Worm (Caenorhabditis elegans): ENCODE results near the gene C55C3.7.
A peak's percentile ranks its signal among the peaks of the same experiment; 100 is the strongest.

DNA sequence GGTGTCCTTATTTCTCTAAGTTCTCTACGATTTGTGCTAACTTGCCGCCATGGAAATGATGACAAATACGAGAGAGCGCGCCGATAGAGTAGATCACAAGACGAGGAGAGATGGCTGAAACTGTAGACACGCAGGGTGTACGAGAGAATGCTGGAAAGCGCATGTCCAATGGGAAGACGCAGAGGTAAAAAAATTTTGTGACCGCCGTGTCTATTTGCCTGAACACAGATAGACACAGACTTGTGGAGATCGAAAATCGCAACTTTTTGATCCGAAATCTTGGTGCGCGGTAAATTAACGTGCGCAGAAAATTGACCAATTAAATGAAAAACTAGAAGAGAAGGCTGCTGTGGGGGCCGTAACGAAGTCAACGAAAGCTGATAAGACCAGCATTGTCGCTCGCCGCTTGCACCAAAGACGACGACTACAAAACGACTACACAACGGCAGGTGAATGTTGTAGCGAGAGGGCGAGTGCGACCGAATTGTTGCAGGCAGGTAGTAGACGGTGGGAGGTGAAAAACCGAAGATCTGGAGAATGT, 25.3 kb downstream of the C55C3.7 start:
- no peak for TF ChIP-seq ztf-11 (tag; optimal IDR thresholded peaks at IDR 0.05)
- peak; percentile 49 for TF ChIP-seq unc-62 (GFP tag; optimal IDR thresholded peaks at IDR 0.05)
- TF ChIP-seq sptf-1 (tag; optimal IDR thresholded peaks at IDR 0.05), result no peak
- TF ChIP-seq elt-3 (tag; optimal IDR thresholded peaks at IDR 0.05), result no peak
